Fruit fly (Drosophila melanogaster): ENCODE data around the gene Pfdn2.
A peak's percentile ranks its signal among the peaks of the same experiment; 100 is the strongest.

Pfdn2 gene

dm6 chr3L:11031784-11032183, 42.4 kb downstream of the Pfdn2 start (continued):
- TF ChIP-seq Eip78C (GFP tag) (peak; percentile 79), Ets96B (tag; optimal IDR thresholded peaks at IDR 0.05) (peak; percentile 62), ss (GFP tag; optimal IDR thresholded peaks at IDR 0.05) (peak; percentile 20 to 35), achi (GFP tag; optimal IDR thresholded peaks at IDR 0.05) (peak; percentile 44), CG10631 (GFP tag; optimal IDR thresholded peaks at IDR 0.05) (peak; percentile 54), CG15336 (GFP tag; IDR thresholded peaks at IDR 0.05) (peak; percentile 79), OdsH (GFP tag; optimal IDR thresholded peaks at IDR 0.05) (peak; percentile 35), vri (GFP tag; optimal IDR thresholded peaks at IDR 0.05) (no peak), pdm3 (GFP tag; optimal IDR thresholded peaks at IDR 0.05) (no peak), CG32006 (GFP tag; optimal IDR thresholded peaks at IDR 0.05) (peak; percentile 74), salr (GFP tag; optimal IDR thresholded peaks at IDR 0.05) (peak in 1 of 2 experiments; percentile 39), fkh (GFP tag; optimal IDR thresholded peaks at IDR 0.05) (no peak), Eip93F (GFP tag; optimal IDR thresholded peaks at IDR 0.05) (no peak), Hr4 (GFP tag; optimal IDR thresholded peaks at IDR 0.05) (peak; percentile 48), Hr38 (GFP tag; optimal IDR thresholded peaks at IDR 0.05) (no peak), CG4318 (GFP tag; optimal IDR thresholded peaks at IDR 0.05) (peak; percentile 30)

dm6 chr3L:11027279-11027678, 46.9 kb downstream of the Pfdn2 start, which contains the start of gene CG32081:
Gene CG32081 (plus strand): TSS chr3L:11027579.
- TF ChIP-seq Eip93F (GFP tag; optimal IDR thresholded peaks at IDR 0.05) (no peak), Ets96B (tag; optimal IDR thresholded peaks at IDR 0.05) (no peak), CG7368 (GFP tag; optimal IDR thresholded peaks at IDR 0.05) (no peak), pdm3 (GFP tag; optimal IDR thresholded peaks at IDR 0.05) (no peak), CG3032 (tag; optimal IDR thresholded peaks at IDR 0.05) (no peak), CG6808 (GFP tag; optimal IDR thresholded peaks at IDR 0.05) (no peak), achi (GFP tag; optimal IDR thresholded peaks at IDR 0.05) (no peak), Sox15 (GFP tag; optimal IDR thresholded peaks at IDR 0.05) (no peak), Eip75B (GFP tag; optimal IDR thresholded peaks at IDR 0.05) (no peak), Eip78C (GFP tag) (no peak), dsx (GFP tag; optimal IDR thresholded peaks at IDR 0.05; ENCODE audit: poor library complexity, severe bottlenecking) (no peak), Blimp-1 (GFP tag; optimal IDR thresholded peaks at IDR 0.05) (no peak), CG31627 (GFP tag; optimal IDR thresholded peaks at IDR 0.05) (no peak), CG8632 (GFP tag; optimal IDR thresholded peaks at IDR 0.05) (no peak), CG8119 (GFP tag; IDR thresholded peaks at IDR 0.05) (no peak), CG11762 (GFP tag; optimal IDR thresholded peaks at IDR 0.05; ENCODE audit: insufficient read depth) (no peak)

dm6 chr3L:11025261-11025660, 48.9 kb downstream of the Pfdn2 start, which contains the start of gene CG32079:
Gene CG32079 (plus strand): TSS chr3L:11025561.
- TF ChIP-seq net (GFP tag; optimal IDR thresholded peaks at IDR 0.05) (no peak), CG11762 (GFP tag; optimal IDR thresholded peaks at IDR 0.05; ENCODE audit: insufficient read depth) (no peak), CG6276 (GFP tag; optimal IDR thresholded peaks at IDR 0.05) (no peak), Hr38 (GFP tag; optimal IDR thresholded peaks at IDR 0.05) (no peak), CG16779 (tag; optimal IDR thresholded peaks at IDR 0.05) (no peak), OdsH (GFP tag; optimal IDR thresholded peaks at IDR 0.05) (no peak), fkh (GFP tag; optimal IDR thresholded peaks at IDR 0.05) (no peak), CG34406 (GFP tag; optimal IDR thresholded peaks at IDR 0.05) (no peak), CG11294 (GFP tag; IDR thresholded peaks at IDR 0.05) (no peak)
